Fruit fly (Drosophila melanogaster): Measurements from ENCODE around the gene CG15892.
A peak's percentile ranks its signal among the peaks of the same experiment; 100 is the strongest.

Gene CG15892

dm6 chrX:6264456-6264855 is 29.7 kb downstream of the CG15892 start (continued):
- TF ChIP-seq scrt (GFP tag; optimal IDR thresholded peaks at IDR 0.05): peak; percentile 21
- peak; percentile 45 for TF ChIP-seq ftz-f1 (GFP tag; optimal IDR thresholded peaks at IDR 0.05)
- no peak for TF ChIP-seq insv (GFP tag; optimal IDR thresholded peaks at IDR 0.05)
- peak; percentile 87 for TF ChIP-seq grn (GFP tag; optimal IDR thresholded peaks at IDR 0.05)
- TF ChIP-seq CG6175 (GFP tag; IDR thresholded peaks at IDR 0.05): 0 out of 3 replicates have a peak, but pooled peaks have one; percentile 22
- no peak for TF ChIP-seq Dip3 (GFP tag; optimal IDR thresholded peaks at IDR 0.05)
- TF ChIP-seq CG3847 (GFP tag; IDR thresholded peaks at IDR 0.05): 0 out of 2 replicates have a peak, but pooled peaks have one; percentile 5
- no peak for TF ChIP-seq pnt (GFP tag; optimal IDR thresholded peaks at IDR 0.05)
- TF ChIP-seq CG8290 (GFP tag; optimal IDR thresholded peaks at IDR 0.05): no peak
- TF ChIP-seq CG8290 (tag; optimal IDR thresholded peaks at IDR 0.05): peak in 1 of 2 experiments; percentile 46
- TF ChIP-seq CG13287 (GFP tag; IDR thresholded peaks at IDR 0.05; ENCODE audit: partially characterized antibody): no peak
- no peak for TF ChIP-seq da (GFP tag; optimal IDR thresholded peaks at IDR 0.05)
- TF ChIP-seq CG32767 (GFP tag; IDR thresholded peaks at IDR 0.05): no peak
- no peak for TF ChIP-seq Dek (tag; optimal IDR thresholded peaks at IDR 0.05)

dm6 chrX:6263614-6264130 is 30.5 kb downstream of the CG15892 start:
- TF ChIP-seq ap (GFP tag; IDR thresholded peaks at IDR 0.05) (0 out of 2 replicates have a peak, but pooled peaks have one; percentile 25), CG7987 (GFP tag; optimal IDR thresholded peaks at IDR 0.05) (peak; percentile 44), CG30020 (tag; optimal IDR thresholded peaks at IDR 0.05) (peak; percentile 31), CG16815 (GFP tag; optimal IDR thresholded peaks at IDR 0.05) (peak; percentile 15), Kr (GFP tag; optimal IDR thresholded peaks at IDR 0.05) (no peak), CG4282 (GFP tag; optimal IDR thresholded peaks at IDR 0.05) (no peak), D19B (GFP tag; optimal IDR thresholded peaks at IDR 0.05) (peak; percentile 74), gce (GFP tag; IDR thresholded peaks at IDR 0.05) (peak; percentile 49; the same call in 1 of the 3 replicates), bigmax (GFP tag; optimal IDR thresholded peaks at IDR 0.05) (no peak), Dad (GFP tag; optimal IDR thresholded peaks at IDR 0.05) (no peak), Xbp1 (GFP tag; optimal IDR thresholded peaks at IDR 0.05) (peak; percentile 60), trem (tag; optimal IDR thresholded peaks at IDR 0.05) (peak; percentile 22), twi (tag; optimal IDR thresholded peaks at IDR 0.05) (peak; percentile 23), Abd-B (GFP tag; optimal IDR thresholded peaks at IDR 0.05) (peak; percentile 66), Adf1 (GFP tag; IDR thresholded peaks at IDR 0.05) (peak; percentile 11; the same call in 1 of the 2 replicates), salm (tag; optimal IDR thresholded peaks at IDR 0.05) (peak; percentile 66), Rfx (GFP tag; IDR thresholded peaks at IDR 0.05) (peak; percentile 65), CG7271 (tag; optimal IDR thresholded peaks at IDR 0.05) (no peak), CG32772 (GFP tag; IDR thresholded peaks at IDR 0.05) (no peak; the same call in 1 of the 2 replicates), CG13296 (GFP tag; optimal IDR thresholded peaks at IDR 0.05) (peak; percentile 87), dysf (GFP tag; IDR thresholded peaks at IDR 0.05) (peak; percentile 85), CG5180 (GFP tag; optimal IDR thresholded peaks at IDR 0.05) (peak; percentile 76), CG15601 (tag; optimal IDR thresholded peaks at IDR 0.05) (peak; percentile 23), Spps (tag; optimal IDR thresholded peaks at IDR 0.05) (peak; percentile 0), mld (GFP tag; IDR thresholded peaks at IDR 0.05; ENCODE audit: partially characterized antibody) (no peak), lbe (GFP tag; optimal IDR thresholded peaks at IDR 0.05) (no peak), HLH4C (GFP tag; IDR thresholded peaks at IDR 0.05; ENCODE audit: partially characterized antibody) (no peak), pzg (GFP tag; optimal IDR thresholded peaks at IDR 0.05) (no peak), dati (GFP tag; IDR thresholded peaks at IDR 0.05) (no peak), knrl (GFP tag; IDR thresholded peaks at IDR 0.05; ENCODE audit: partially characterized antibody) (no peak), aop (GFP tag; IDR thresholded peaks at IDR 0.05) (no peak), BEAF-32 (GFP tag; optimal IDR thresholded peaks at IDR 0.05) (no peak), NFAT (GFP tag; IDR thresholded peaks at IDR 0.05) (no peak), CG8359 (GFP tag; optimal IDR thresholded peaks at IDR 0.05; ENCODE audit: borderline replicate concordance) (peak; percentile 40), odd (GFP tag; optimal IDR thresholded peaks at IDR 0.05) (peak; percentile 79), CG34422 (GFP tag; IDR thresholded peaks at IDR 0.05) (peak; percentile 45; the same call in 2 of the 3 replicates)
